Worm (Caenorhabditis elegans) whole organism, L1 larva: Measurements from ENCODE around the gene R09D1.14.

Experiments
- elt-2 ChIP-seq: sonication (generic microtip); optimal IDR thresholded peaks from 2 replicates; lab custom pipeline; 2016; ENCODE audit warnings: missing genetic modification characterization, mild to moderate bottlenecking, inconsistent platforms, missing compliant biosample characterization, missing genetic modification reagents
- rnt-1 ChIP-seq: sonication (generic microtip); optimal IDR thresholded peaks from 2 replicates; lab custom pipeline; 2016; ENCODE audit warnings: mild to moderate bottlenecking, missing genetic modification characterization, moderate library complexity, missing compliant biosample characterization
- sox-4 ChIP-seq: sonication (generic microtip); optimal IDR thresholded peaks from 2 replicates; lab custom pipeline; 2016; ENCODE audit warnings: missing genetic modification characterization, missing compliant biosample characterization

- no peak for TF ChIP-seq elt-2 (tag; lab: Kevin White, UChicago)
- TF ChIP-seq rnt-1, result no peak
- TF ChIP-seq sox-4 (tag; lab: Kevin White, UChicago), result no peak
Observed at ce11 chrII:9474367-9475105, 15.2 kb upstream of the R09D1.14 start, which contains the start of the genes chil-25 and chil-26.
